Worm (Caenorhabditis elegans) whole organism, L4 larva: ENCODE measurements around the gene F11A5.17.

Experiments
- T20F7.1 ChIP-seq: fragments of 200-800 bp; sonication (Bioruptor generic); optimal IDR thresholded peaks from 2 replicates; lab custom pipeline; 2018; ENCODE audit warnings: mild to moderate bottlenecking, missing genetic modification characterization, missing compliant biosample characterization
- ceh-82 ChIP-seq: sonication (generic microtip); optimal IDR thresholded peaks from 2 replicates; lab custom pipeline; 2017; ENCODE audit warnings: missing biosample characterization, missing genetic modification characterization
- dpl-1 ChIP-seq: fragments of 150-350 bp; optimal IDR thresholded peaks from 2 replicates; lab custom pipeline; 2014; ENCODE audit warnings: missing biosample characterization, missing genetic modification reagents, missing genetic modification characterization
- lin-39 ChIP-seq: fragments of 150-350 bp; optimal IDR thresholded peaks from 2 replicates; lab custom pipeline; 2014; ENCODE audit warnings: missing biosample characterization, missing genetic modification reagents, missing genetic modification characterization
- lir-3 ChIP-seq: sonication (generic microtip); optimal IDR thresholded peaks from 2 replicates; lab custom pipeline; 2016; ENCODE audit warnings: mild to moderate bottlenecking, missing genetic modification characterization, missing compliant biosample characterization
- lsy-2 ChIP-seq, 2 experiments: fragments of 150-350 bp in 1 of 2; sonication (generic microtip) in 1 of 2; optimal IDR thresholded peaks; 2 replicates each; lab custom pipeline; 2014 to 2017; ENCODE audit warnings: missing biosample characterization in 2 of 2, missing genetic modification characterization in 2 of 2
- mdl-1 ChIP-seq, 2 experiments: fragments of 150-350 bp in 1 of 2; sonication (generic microtip) in 1 of 2; optimal IDR thresholded peaks; 2 replicates each; lab custom pipeline; 2014 to 2017; ENCODE audit warnings: missing biosample characterization in 2 of 2, missing genetic modification characterization in 2 of 2
- nhr-11 ChIP-seq: fragments of 150-350 bp; optimal IDR thresholded peaks from 2 replicates; lab custom pipeline; 2014; ENCODE audit warnings: missing biosample characterization, missing genetic modification characterization
- nhr-28 ChIP-seq: fragments of 150-350 bp; optimal IDR thresholded peaks from 2 replicates; lab custom pipeline; 2014; ENCODE audit warnings: missing biosample characterization, missing genetic modification characterization
- nhr-6 ChIP-seq: fragments of 150-350 bp; optimal IDR thresholded peaks from 2 replicates; lab custom pipeline; 2014; ENCODE audit warnings: missing biosample characterization, missing genetic modification characterization
- skn-1 ChIP-seq: fragments of 150-350 bp; optimal IDR thresholded peaks from 2 replicates; lab custom pipeline; 2014; ENCODE audit warnings: missing biosample characterization, missing genetic modification characterization
- snpc-4 ChIP-seq: fragments of 150-350 bp; optimal IDR thresholded peaks from 2 replicates; lab custom pipeline; 2014; ENCODE audit warnings: missing biosample characterization, missing genetic modification characterization
- zag-1 ChIP-seq: fragments of 150-350 bp; optimal IDR thresholded peaks from 2 replicates; lab custom pipeline; 2014; ENCODE audit warnings: missing biosample characterization, missing genetic modification characterization

- TF ChIP-seq ceh-82 (tag; lab: Kevin White, UChicago) (no peak), nhr-28 (no peak), nhr-6 (tag; lab: Kevin White, UChicago) (no peak), mdl-1 (tag; optimal IDR thresholded peaks at IDR 0.05; lab: Kevin White, UChicago) (no peak), T20F7.1 (GFP tag; lab: Kevin White, UChicago) (no peak), nhr-11 (tag; lab: Kevin White, UChicago) (no peak), lsy-2 (tag; optimal IDR thresholded peaks at IDR 0.05; lab: Kevin White, UChicago) (no peak), zag-1 (no peak), lir-3 (tag; lab: Kevin White, UChicago) (no peak), lin-39 (no peak), dpl-1 (GFP tag; lab: Kevin White, UChicago) (no peak), snpc-4 (no peak), skn-1 (tag; lab: Kevin White, UChicago) (no peak)
Measured at ce11 chrV:16162124-16162735, 39.6 kb upstream of the F11A5.17 start, which contains the start of the genes str-109 and F10A3.11.
